Fruit fly (Drosophila melanogaster): Measurements from ENCODE around the gene wat.
A peak's percentile ranks its signal among the peaks of the same experiment; 100 is the strongest.

The wat gene

DNA sequence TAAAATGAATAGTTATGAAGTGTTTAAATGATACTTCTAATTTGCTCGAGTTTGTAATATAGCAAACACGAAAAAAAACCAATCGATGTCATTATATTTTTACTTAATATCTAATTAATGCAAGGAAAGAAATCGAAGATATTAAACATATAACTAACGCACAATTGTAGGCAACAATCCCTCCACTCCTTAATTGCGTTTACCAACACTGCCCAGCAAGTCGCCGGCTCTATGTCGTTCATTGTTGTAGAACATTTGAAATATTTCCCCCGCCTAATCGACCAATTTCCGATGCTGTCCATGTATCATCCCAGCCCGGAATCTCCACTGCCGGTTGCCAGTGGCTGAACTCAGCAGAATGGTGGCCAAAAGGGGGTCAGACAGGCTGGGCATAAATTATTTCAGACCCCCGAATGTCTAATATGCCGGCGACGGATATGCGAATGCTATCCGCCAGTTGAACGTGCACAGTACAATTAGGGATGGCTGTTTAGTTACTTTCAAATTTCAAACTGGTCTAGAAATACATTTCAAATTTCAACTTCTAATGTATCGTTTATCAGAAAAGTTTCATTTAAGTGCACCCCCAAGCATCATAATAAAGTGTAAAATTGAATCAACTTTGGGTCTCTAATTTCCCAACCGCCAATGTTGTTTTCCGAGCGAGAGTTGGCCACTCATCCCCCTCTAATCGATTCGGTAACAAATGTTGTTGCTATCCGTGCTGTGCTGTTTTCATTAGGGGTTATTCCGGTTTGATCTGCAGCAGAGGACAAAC, 48.4 kb upstream of the wat start (continued):
- TF ChIP-seq knrl (GFP tag; IDR thresholded peaks at IDR 0.05; ENCODE audit: partially characterized antibody) (no peak), onecut (GFP tag; IDR thresholded peaks at IDR 0.05) (peak; percentile 53), chif (GFP tag; optimal IDR thresholded peaks at IDR 0.05) (no peak), tup (GFP tag; optimal IDR thresholded peaks at IDR 0.05) (no peak), CG16779 (GFP tag; IDR thresholded peaks at IDR 0.05) (no peak), lola (GFP tag; optimal IDR thresholded peaks at IDR 0.05) (peak in 1 of 3 experiments; percentile 6), gcm (GFP tag; optimal IDR thresholded peaks at IDR 0.05) (peak; percentile 18), CG6254 (GFP tag; optimal IDR thresholded peaks at IDR 0.05) (no peak), exex (tag; optimal IDR thresholded peaks at IDR 0.05) (peak; percentile 14), sens (GFP tag) (peak; percentile 85), CG17829 (tag; optimal IDR thresholded peaks at IDR 0.05) (peak; percentile 22), Dip3 (GFP tag; optimal IDR thresholded peaks at IDR 0.05) (peak; percentile 14), Atf-2 (GFP tag; optimal IDR thresholded peaks at IDR 0.05) (no peak), CG7556 (GFP tag; optimal IDR thresholded peaks at IDR 0.05) (peak; percentile 57), Side (GFP tag; optimal IDR thresholded peaks at IDR 0.05) (peak; percentile 39), odd (GFP tag; optimal IDR thresholded peaks at IDR 0.05) (peak; percentile 19), MESR4 (GFP tag; optimal IDR thresholded peaks at IDR 0.05) (no peak), HHEX (GFP tag; optimal IDR thresholded peaks at IDR 0.05) (peak; percentile 5), CG31365 (tag; optimal IDR thresholded peaks at IDR 0.05) (peak; percentile 18), dmrt99B (tag; optimal IDR thresholded peaks at IDR 0.05) (peak; percentile 61), CG34422 (GFP tag; IDR thresholded peaks at IDR 0.05) (peak; percentile 72; the same call in 1 of the 3 replicates), Optix (GFP tag; IDR thresholded peaks at IDR 0.05) (no peak), dpn (GFP tag; optimal IDR thresholded peaks at IDR 0.05) (peak; percentile 12 to 39), grau (tag; optimal IDR thresholded peaks at IDR 0.05) (peak; percentile 49), sisA (GFP tag; IDR thresholded peaks at IDR 0.05) (0 out of 2 replicates have a peak, but pooled peaks have one; percentile 26), Fer3 (tag; optimal IDR thresholded peaks at IDR 0.05) (peak; percentile 49), ind (GFP tag; optimal IDR thresholded peaks at IDR 0.05) (peak; percentile 33), CG5953 (GFP tag; IDR thresholded peaks at IDR 0.05) (no peak), CG7987 (GFP tag; optimal IDR thresholded peaks at IDR 0.05) (no peak), CHES-1-like (GFP tag; optimal IDR thresholded peaks at IDR 0.05) (peak; percentile 25), CG18599 (GFP tag; optimal IDR thresholded peaks at IDR 0.05) (peak; percentile 82), org-1 (GFP tag; optimal IDR thresholded peaks at IDR 0.05) (peak; percentile 37), CG10979 (tag; optimal IDR thresholded peaks at IDR 0.05) (peak; percentile 15), Sry-δ (GFP tag; optimal IDR thresholded peaks at IDR 0.05) (peak; percentile 1), cwo (GFP tag; optimal IDR thresholded peaks at IDR 0.05) (peak; percentile 36), croc (GFP tag; conservative IDR thresholded peaks at IDR 0.05) (no peak), CG9932 (GFP tag; IDR thresholded peaks at IDR 0.05) (0 out of 2 replicates have a peak, but pooled peaks have one; percentile 18), gro (GFP tag; optimal IDR thresholded peaks at IDR 0.05) (peak; percentile 28), CG15514 (GFP tag; optimal IDR thresholded peaks at IDR 0.05) (peak; percentile 19), fd3F (GFP tag; optimal IDR thresholded peaks at IDR 0.05) (peak; percentile 20), dmrt11E (tag; optimal IDR thresholded peaks at IDR 0.05) (peak; percentile 24), ara (GFP tag; IDR thresholded peaks at IDR 0.05) (peak; percentile 51; the same call in 1 of the 2 replicates), slou (GFP tag; optimal IDR thresholded peaks at IDR 0.05) (no peak), sob (GFP tag; IDR thresholded peaks at IDR 0.05) (peak; percentile 49), CG6175 (GFP tag; IDR thresholded peaks at IDR 0.05) (no peak), CG17612 (GFP tag; IDR thresholded peaks at IDR 0.05) (no peak), CG32767 (GFP tag; IDR thresholded peaks at IDR 0.05) (no peak), D19A (tag; optimal IDR thresholded peaks at IDR 0.05) (peak; percentile 37), sens-2 (GFP tag; IDR thresholded peaks at IDR 0.05) (no peak)

All from whole organism, embryonic.